Fruit fly (Drosophila melanogaster) whole organism, embryonic: ENCODE data around the gene Hsp22.
A peak's percentile ranks its signal among the peaks of the same experiment; 100 is the strongest.

Experiments used
- Ada2b ChIP-seq: fragments of 200-800 bp; sonication (Bioruptor generic); IDR thresholded peaks from 2 replicates; pipeline ENCODE4 v1.3.6; 2022; ENCODE audit warnings: missing biosample characterization, missing genetic modification characterization
- B-H2 ChIP-seq: fragments of 200-800 bp; sonication (Bioruptor generic); optimal IDR thresholded peaks from 2 replicates; lab custom pipeline; 2018; ENCODE audit warnings: missing biosample characterization, mild to moderate bottlenecking, missing genetic modification characterization
- Bteb2 ChIP-seq: fragments of 200-800 bp; sonication (Bioruptor generic); optimal IDR thresholded peaks from 2 replicates; lab custom pipeline; 2016; ENCODE audit warnings: missing biosample characterization, missing genetic modification characterization
- CG10366 ChIP-seq: fragments of 200-800 bp; sonication (Bioruptor generic); IDR thresholded peaks from 2 replicates; pipeline ENCODE4 v1.3.6; 2022; ENCODE audit warnings: missing biosample characterization, missing genetic modification characterization
- CG10543 ChIP-seq: fragments of 200-800 bp; sonication (Bioruptor generic); optimal IDR thresholded peaks from 3 replicates; lab custom pipeline; 2017; ENCODE audit warnings: missing biosample characterization, mild to moderate bottlenecking, missing genetic modification characterization, moderate library complexity
- CG11093 ChIP-seq: fragments of 200-800 bp; sonication (Bioruptor generic); IDR thresholded peaks from 3 replicates; pipeline ENCODE4 v1.3.6; 2022; ENCODE audit warnings: missing biosample characterization, missing genetic modification characterization
- CG11456 ChIP-seq: fragments of 200-800 bp; sonication (Bioruptor generic); IDR thresholded peaks from 3 replicates; pipeline ENCODE4 v1.3.6; 2022; ENCODE audit warnings: missing biosample characterization, missing genetic modification characterization
- CG11560 ChIP-seq: fragments of 200-800 bp; sonication (Bioruptor generic); IDR thresholded peaks from 3 replicates; pipeline ENCODE4 v1.3.6; 2022; ENCODE audit warnings: missing biosample characterization, missing genetic modification characterization
- CG11696 ChIP-seq: fragments of 200-800 bp; sonication (Bioruptor generic); IDR thresholded peaks from 2 replicates; pipeline ENCODE4 v1.3.6; 2022; ENCODE audit warnings: missing biosample characterization, missing genetic modification characterization
- CG1233 ChIP-seq: fragments of 200-800 bp; sonication (Bioruptor generic); optimal IDR thresholded peaks from 4 replicates; lab custom pipeline; 2018; ENCODE audit warnings: missing biosample characterization, mild to moderate bottlenecking, missing genetic modification characterization
- CG12942 ChIP-seq: fragments of 200-800 bp; sonication (Bioruptor generic); optimal IDR thresholded peaks from 3 replicates; lab custom pipeline; 2016; ENCODE audit warnings: missing biosample characterization, missing genetic modification characterization
- CG13624 ChIP-seq: fragments of 200-800 bp; sonication (Bioruptor generic); optimal IDR thresholded peaks from 2 replicates; lab custom pipeline; 2016; ENCODE audit warnings: missing biosample characterization, missing genetic modification characterization
- CG13894 ChIP-seq: fragments of 200-800 bp; sonication (Bioruptor generic); optimal IDR thresholded peaks from 3 replicates; lab custom pipeline; 2018; ENCODE audit warnings: missing biosample characterization, mild to moderate bottlenecking, missing genetic modification characterization, moderate library complexity
- CG15601 ChIP-seq: fragments of 200-800 bp; sonication (Bioruptor generic); optimal IDR thresholded peaks from 3 replicates; lab custom pipeline; 2019; ENCODE audit warnings: missing biosample characterization, mild to moderate bottlenecking, missing genetic modification characterization, moderate library complexity
- CG16779 ChIP-seq: fragments of 200-800 bp; sonication (Bioruptor generic); IDR thresholded peaks from 2 replicates; pipeline ENCODE4 v1.3.6; 2022; ENCODE audit warnings: missing biosample characterization, missing genetic modification characterization
- CG17568 ChIP-seq: fragments of 200-800 bp; sonication (Bioruptor generic); optimal IDR thresholded peaks from 2 replicates; lab custom pipeline; 2018; ENCODE audit warnings: missing biosample characterization, mild to moderate bottlenecking, missing genetic modification characterization, moderate library complexity
- CG2202 ChIP-seq: fragments of 200-800 bp; sonication (Bioruptor generic); optimal IDR thresholded peaks from 2 replicates; lab custom pipeline; 2018; ENCODE audit warnings: missing biosample characterization, mild to moderate bottlenecking, missing genetic modification characterization
- CG34422 ChIP-seq: fragments of 200-800 bp; sonication (Bioruptor generic); IDR thresholded peaks from 3 replicates; pipeline ENCODE4 v1.3.6; 2022; ENCODE audit warnings: missing biosample characterization, missing genetic modification characterization
- CG6791 ChIP-seq: fragments of 200-800 bp; sonication (Bioruptor generic); IDR thresholded peaks from 3 replicates; pipeline ENCODE4 v1.3.6; 2022; ENCODE audit warnings: missing biosample characterization, missing genetic modification characterization; ENCODE audit not compliant: partially characterized antibody
- CG6813 ChIP-seq: fragments of 200-800 bp; sonication (Bioruptor generic); optimal IDR thresholded peaks from 2 replicates; lab custom pipeline; 2017; ENCODE audit warnings: missing biosample characterization, missing genetic modification characterization, mild to moderate bottlenecking, moderate library complexity, missing genetic modification reagents
- CG7372 ChIP-seq: fragments of 200-800 bp; sonication (Bioruptor generic); IDR thresholded peaks from 2 replicates; pipeline ENCODE4 v1.3.6; 2022; ENCODE audit warnings: missing biosample characterization, missing genetic modification characterization
- CG7556 ChIP-seq: fragments of 200-800 bp; sonication (Bioruptor generic); optimal IDR thresholded peaks from 2 replicates; lab custom pipeline; 2017; ENCODE audit warnings: missing biosample characterization, mild to moderate bottlenecking, missing genetic modification characterization
- CG9215 ChIP-seq: fragments of 200-800 bp; sonication (Bioruptor generic); IDR thresholded peaks from 2 replicates; pipeline ENCODE4 v1.3.6; 2022; ENCODE audit warnings: missing biosample characterization, missing genetic modification characterization
- CTCF ChIP-seq: fragments of 200-800 bp; sonication (Bioruptor generic); optimal IDR thresholded peaks from 2 replicates; lab custom pipeline; 2017; ENCODE audit warnings: missing biosample characterization, mild to moderate bottlenecking, missing genetic modification characterization, moderate library complexity
- Deaf1 ChIP-seq: fragments of 200-800 bp; optimal IDR thresholded peaks from 3 replicates; lab custom pipeline; 2019; ENCODE audit warnings: missing biosample characterization, mild to moderate bottlenecking, missing genetic modification characterization, moderate library complexity
- Gug ChIP-seq: fragments of 200-800 bp; sonication (Bioruptor generic); IDR thresholded peaks from 4 replicates; pipeline ENCODE4 v1.3.6; 2022; ENCODE audit warnings: missing biosample characterization, missing genetic modification characterization
- Lim3 ChIP-seq: fragments of 200-800 bp; sonication (Bioruptor generic); IDR thresholded peaks from 2 replicates; pipeline ENCODE4 v1.3.6; 2022; ENCODE audit warnings: missing biosample characterization, missing genetic modification characterization
- Ptx1 ChIP-seq: fragments of 200-800 bp; sonication (Bioruptor generic); IDR thresholded peaks from 2 replicates; pipeline ENCODE4 v1.3.6; 2022; ENCODE audit warnings: missing biosample characterization, missing genetic modification characterization
- Ravus ChIP-seq: fragments of 200-800 bp; sonication (Bioruptor generic); IDR thresholded peaks from 2 replicates; pipeline ENCODE4 v1.3.6; 2022; ENCODE audit warnings: missing biosample characterization, missing genetic modification characterization
- Rx ChIP-seq: fragments of 200-800 bp; sonication (Bioruptor generic); IDR thresholded peaks from 2 replicates; pipeline ENCODE4 v1.3.6; 2022; ENCODE audit warnings: missing biosample characterization, missing genetic modification characterization
- Sin3A ChIP-seq: fragments of >200 bp; optimal IDR thresholded peaks from 2 replicates; lab custom pipeline; 2018
- Sox100B ChIP-seq: fragments of 200-800 bp; sonication (Bioruptor generic); optimal IDR thresholded peaks from 3 replicates; lab custom pipeline; 2018; ENCODE audit warnings: missing biosample characterization, mild to moderate bottlenecking, missing genetic modification characterization
- Sry-δ ChIP-seq: fragments of 200-800 bp; sonication (Bioruptor generic); optimal IDR thresholded peaks from 2 replicates; lab custom pipeline; 2016; ENCODE audit warnings: missing biosample characterization, missing genetic modification characterization
- Usf ChIP-seq: fragments of 200-800 bp; sonication (Bioruptor generic); optimal IDR thresholded peaks from 2 replicates; lab custom pipeline; 2017; ENCODE audit warnings: missing genotype, missing biosample characterization, missing genetic modification characterization
- ac ChIP-seq: fragments of 200-800 bp; sonication (Bioruptor generic); optimal IDR thresholded peaks from 3 replicates; lab custom pipeline; 2017; ENCODE audit warnings: missing biosample characterization, mild to moderate bottlenecking, missing genetic modification characterization
- ap ChIP-seq: fragments of 200-800 bp; sonication (Bioruptor generic); IDR thresholded peaks from 2 replicates; pipeline ENCODE4 v1.3.6; 2022; ENCODE audit warnings: missing biosample characterization, missing genetic modification characterization
- bsh ChIP-seq, 2 experiments: fragments of 200-800 bp; sonication (Bioruptor generic); optimal IDR thresholded peaks; 2 replicates each; lab custom pipeline; 2017 to 2018; ENCODE audit warnings: mild to moderate bottlenecking in 2 of 2, missing biosample characterization in 2 of 2, missing genetic modification characterization in 2 of 2, moderate library complexity in 1 of 2
- chif ChIP-seq, 2 experiments: fragments of 200-800 bp; sonication (Bioruptor generic); optimal IDR thresholded peaks; 3 replicates each; lab custom pipeline; 2016; ENCODE audit warnings: missing biosample characterization in 2 of 2, missing genetic modification characterization in 2 of 2
- chinmo ChIP-seq: fragments of 200-800 bp; sonication (Bioruptor generic); IDR thresholded peaks from 4 replicates; pipeline ENCODE4 v1.3.6; 2022; ENCODE audit warnings: missing biosample characterization, missing genetic modification characterization; ENCODE audit not compliant: partially characterized antibody
- dan ChIP-seq: fragments of 200-800 bp; sonication (Bioruptor generic); IDR thresholded peaks from 2 replicates; pipeline ENCODE4 v1.3.6; 2022; ENCODE audit warnings: missing biosample characterization, missing genetic modification characterization
- dmrt99B ChIP-seq: fragments of 200-800 bp; sonication (Bioruptor generic); optimal IDR thresholded peaks from 2 replicates; lab custom pipeline; 2018; ENCODE audit warnings: missing biosample characterization, mild to moderate bottlenecking, missing genetic modification characterization, moderate library complexity
- eve ChIP-seq, 2 experiments: fragments of >200 bp; optimal IDR thresholded peaks; 2 replicates each; lab custom pipeline; 2017; ENCODE audit warnings: missing biosample characterization in 2 of 2, missing genetic modification characterization in 2 of 2
- exex ChIP-seq: fragments of 200-800 bp; sonication (Bioruptor generic); optimal IDR thresholded peaks from 4 replicates; lab custom pipeline; 2018; ENCODE audit warnings: missing biosample characterization, mild to moderate bottlenecking, missing genetic modification characterization, moderate library complexity
- inv ChIP-seq: fragments of 200-800 bp; sonication (Bioruptor generic); IDR thresholded peaks from 2 replicates; pipeline ENCODE4 v1.3.6; 2022; ENCODE audit warnings: missing biosample characterization, missing genetic modification characterization; ENCODE audit not compliant: partially characterized antibody
- kni ChIP-seq: fragments of 200-800 bp; sonication (Bioruptor generic); optimal IDR thresholded peaks from 3 replicates; lab custom pipeline; 2017; ENCODE audit warnings: mild to moderate bottlenecking, missing biosample characterization, missing genetic modification reagents, missing genetic modification characterization
- nerfin-1 ChIP-seq: fragments of 200-800 bp; sonication (Bioruptor generic); optimal IDR thresholded peaks from 3 replicates; lab custom pipeline; 2019; ENCODE audit warnings: missing biosample characterization, mild to moderate bottlenecking, missing genetic modification characterization, moderate library complexity
- pho ChIP-seq: fragments of 200-800 bp; sonication (Bioruptor generic); optimal IDR thresholded peaks from 2 replicates; lab custom pipeline; 2016; ENCODE audit warnings: missing biosample characterization, missing genetic modification characterization
- sd ChIP-seq: fragments of 200-800 bp; sonication (Bioruptor generic); optimal IDR thresholded peaks from 3 replicates; lab custom pipeline; 2018; ENCODE audit warnings: missing biosample characterization, mild to moderate bottlenecking, missing genetic modification characterization, moderate library complexity
- shn ChIP-seq: fragments of 200-800 bp; sonication (Bioruptor generic); optimal IDR thresholded peaks from 3 replicates; lab custom pipeline; 2016; ENCODE audit warnings: missing biosample characterization, missing genetic modification characterization
- sim ChIP-seq: fragments of 200-800 bp; sonication (Bioruptor generic); IDR thresholded peaks from 2 replicates; pipeline ENCODE4 v1.3.6; 2022; ENCODE audit warnings: missing biosample characterization, missing genetic modification characterization
- sug ChIP-seq: fragments of 200-800 bp; optimal IDR thresholded peaks from 2 replicates; lab custom pipeline; 2019; ENCODE audit warnings: missing biosample characterization, mild to moderate bottlenecking, missing genetic modification characterization, moderate library complexity
- zen ChIP-seq: fragments of 200-800 bp; sonication (Bioruptor generic); optimal IDR thresholded peaks from 3 replicates; lab custom pipeline; 2018; ENCODE audit warnings: missing biosample characterization, mild to moderate bottlenecking, missing genetic modification characterization, moderate library complexity

Hsp22 gene

dm6 chr3L:9397156-9397555 is 24.4 kb downstream of the Hsp22 start (continued):
- TF ChIP-seq ac (GFP tag; lab: Kevin White, UChicago), result peak; percentile 62
- TF ChIP-seq Ptx1 (GFP tag; lab: Robert Waterston, UW), result peak; percentile 26; the same call in 1 of the 2 replicates
- TF ChIP-seq nerfin-1 (tag; lab: Kevin White, UChicago), result peak; percentile 56
- peak; percentile 90 for TF ChIP-seq CG6813 (GFP tag; lab: Kevin White, UChicago)
- peak; percentile 73 for TF ChIP-seq Sox100B (GFP tag; lab: Kevin White, UChicago)
- TF ChIP-seq sug, result peak; percentile 68
- TF ChIP-seq CG11093 (GFP tag; lab: Robert Waterston, UW), result no peak
- no peak for TF ChIP-seq zen (tag; lab: Kevin White, UChicago)
- peak; percentile 25 for TF ChIP-seq CG10543
- no peak for TF ChIP-seq CG7372 (GFP tag; lab: Robert Waterston, UW)
- peak; percentile 28 for TF ChIP-seq Sry-δ (GFP tag; lab: Kevin White, UChicago)
- TF ChIP-seq CG34422, result no peak
- no peak for TF ChIP-seq inv (GFP tag; lab: Robert Waterston, UW)
- peak in 1 of 2 experiments; percentile 4 for TF ChIP-seq bsh (GFP tag; optimal IDR thresholded peaks at IDR 0.05; lab: Kevin White, UChicago)
- peak; percentile 67 for TF ChIP-seq CG17568
- TF ChIP-seq ap (GFP tag; lab: Robert Waterston, UW), result no peak
- peak; percentile 3 for TF ChIP-seq Bteb2 (GFP tag; lab: Kevin White, UChicago)
- peak; percentile 67 for TF ChIP-seq CG7556
- TF ChIP-seq sd (tag; lab: Kevin White, UChicago), result no peak
- no peak for TF ChIP-seq sim
- TF ChIP-seq chinmo (GFP tag; lab: Robert Waterston, UW), result no peak
- 0 out of 2 replicates have a peak, but pooled peaks have one; percentile 6 for TF ChIP-seq CG11696 (GFP tag; lab: Robert Waterston, UW)
- no peak for TF ChIP-seq Gug (GFP tag; lab: Robert Waterston, UW)
- peak; percentile 24; the same call in 1 of the 2 replicates for TF ChIP-seq Ada2b (GFP tag; lab: Robert Waterston, UW)
- no peak for TF ChIP-seq Usf
- no peak for TF ChIP-seq Rx (GFP tag; lab: Robert Waterston, UW)
- TF ChIP-seq CG13624 (GFP tag; lab: Kevin White, UChicago), result peak; percentile 45
- TF ChIP-seq CG11456, result no peak; the same call in 2 of the 3 replicates
- peak; percentile 43 for TF ChIP-seq pho (GFP tag; lab: Kevin White, UChicago)
- no peak for TF ChIP-seq CG6791 (GFP tag; lab: Robert Waterston, UW)
- TF ChIP-seq CG15601 (tag; lab: Kevin White, UChicago), result peak; percentile 36
- peak; percentile 80 for TF ChIP-seq CG13894 (tag; lab: Kevin White, UChicago)
- no peak for TF ChIP-seq Ravus (GFP tag; lab: Robert Waterston, UW)
- TF ChIP-seq eve (GFP tag; optimal IDR thresholded peaks at IDR 0.05; lab: Kevin White, UChicago), result peak in 1 of 2 experiments; percentile 13
- TF ChIP-seq Sin3A (lab: Kevin White, UChicago), result no peak
- peak; percentile 16 for TF ChIP-seq CG12942 (GFP tag; lab: Kevin White, UChicago)
- no peak for TF ChIP-seq shn (GFP tag; lab: Kevin White, UChicago)
- peak; percentile 75 for TF ChIP-seq CG1233 (GFP tag; lab: Kevin White, UChicago)
- no peak for TF ChIP-seq CG10366 (GFP tag; lab: Robert Waterston, UW)
- peak; percentile 36 for TF ChIP-seq CTCF
- 0 out of 2 replicates have a peak, but pooled peaks have one; percentile 48 for TF ChIP-seq CG16779 (GFP tag; lab: Robert Waterston, UW)
- no peak for TF ChIP-seq CG11560
- no peak for TF ChIP-seq dan (GFP tag; lab: Robert Waterston, UW)
- TF ChIP-seq CG2202 (tag; lab: Kevin White, UChicago), result peak; percentile 48
- TF ChIP-seq Deaf1, result peak; percentile 2
- TF ChIP-seq exex (tag; lab: Kevin White, UChicago), result peak; percentile 79
- peak; percentile 65 for TF ChIP-seq B-H2 (GFP tag; lab: Kevin White, UChicago)
- peak; percentile 55 for TF ChIP-seq dmrt99B
- peak in 1 of 2 experiments; percentile 1 for TF ChIP-seq chif (GFP tag; optimal IDR thresholded peaks at IDR 0.05; lab: Kevin White, UChicago)
- TF ChIP-seq kni, result peak; percentile 26
- no peak for TF ChIP-seq CG9215 (GFP tag; lab: Robert Waterston, UW)
- TF ChIP-seq Lim3 (GFP tag; lab: Robert Waterston, UW), result no peak
